Worm (Caenorhabditis elegans) whole organism, L4 larva: Measurements from ENCODE around the gene F32D8.4.

Experiments
- D1046.2 ChIP-seq: fragments of 200-800 bp; sonication (Bioruptor generic); IDR thresholded peaks from 2 replicates; pipeline ENCODE4 v1.3.6; 2022; ENCODE audit warnings: missing genetic modification characterization, missing compliant biosample characterization
- F26F4.8 ChIP-seq: fragments of 200-800 bp; sonication (Bioruptor generic); conservative IDR thresholded peaks from 2 replicates; pipeline ENCODE4 v1.3.6; 2022; ENCODE audit warnings: missing genetic modification characterization, missing compliant biosample characterization
- R02D3.7 ChIP-seq: fragments of 150-350 bp; sonication (generic microtip); optimal IDR thresholded peaks from 3 replicates; lab custom pipeline; 2014; ENCODE audit warnings: missing biosample characterization, missing genetic modification characterization
- T26A8.4 ChIP-seq: fragments of 200-800 bp; sonication (Bioruptor generic); IDR thresholded peaks from 2 replicates; pipeline ENCODE4 v1.3.6; 2022; ENCODE audit warnings: missing genetic modification characterization, missing compliant biosample characterization
- Y48G9A.11 ChIP-seq: fragments of 200-800 bp; sonication (Bioruptor generic); IDR thresholded peaks from 2 replicates; pipeline ENCODE4 v1.3.6; 2022; ENCODE audit warnings: missing genetic modification reagents, missing genetic modification characterization, missing compliant biosample characterization
- Y75B8A.6 ChIP-seq: fragments of 200-800 bp; sonication (Bioruptor generic); IDR thresholded peaks from 2 replicates; pipeline ENCODE4 v1.3.6; 2022; ENCODE audit warnings: missing genetic modification reagents, missing genetic modification characterization, missing compliant biosample characterization
- aha-1 ChIP-seq: fragments of 150-350 bp; peaks from one replicate; lab custom pipeline; 2014; ENCODE audit warnings: missing biosample characterization, missing genetic modification characterization
- arid-1 ChIP-seq: fragments of 200-800 bp; sonication (Bioruptor generic); conservative IDR thresholded peaks from 2 replicates; pipeline ENCODE4 v1.3.6; 2022; ENCODE audit warnings: missing genetic modification reagents, missing genetic modification characterization, missing compliant biosample characterization
- attf-4 ChIP-seq: sonication (generic microtip); optimal IDR thresholded peaks from 3 replicates; lab custom pipeline; 2017; ENCODE audit warnings: missing biosample characterization, missing genetic modification characterization
- ceh-28 ChIP-seq: fragments of 150-350 bp; optimal IDR thresholded peaks from 2 replicates; lab custom pipeline; 2014; ENCODE audit warnings: missing biosample characterization, missing genetic modification reagents, missing genetic modification characterization
- ces-1 ChIP-seq: fragments of 150-350 bp; sonication (generic microtip); optimal IDR thresholded peaks from 4 replicates; lab custom pipeline; 2014; ENCODE audit warnings: missing biosample characterization, missing genetic modification reagents, missing genetic modification characterization
- daf-12 ChIP-seq: fragments of 150-350 bp; optimal IDR thresholded peaks from 2 replicates; lab custom pipeline; 2014; ENCODE audit warnings: missing biosample characterization, missing genetic modification reagents, missing genetic modification characterization
- dmd-8 ChIP-seq: fragments of 200-800 bp; sonication (Bioruptor generic); IDR thresholded peaks from 2 replicates; pipeline ENCODE4 v1.3.6; 2022; ENCODE audit warnings: missing genetic modification characterization, missing compliant biosample characterization
- dmd-9 ChIP-seq: fragments of 200-800 bp; sonication (Bioruptor generic); IDR thresholded peaks from 2 replicates; pipeline ENCODE4 v1.3.6; 2022; ENCODE audit warnings: missing genetic modification reagents, missing genetic modification characterization, missing compliant biosample characterization
- dpl-1 ChIP-seq: fragments of 150-350 bp; optimal IDR thresholded peaks from 2 replicates; lab custom pipeline; 2014; ENCODE audit warnings: missing biosample characterization, missing genetic modification reagents, missing genetic modification characterization
- egl-27 ChIP-seq: sonication (generic microtip); optimal IDR thresholded peaks from 3 replicates; lab custom pipeline; 2017; ENCODE audit warnings: missing biosample characterization, missing genetic modification reagents, missing genetic modification characterization
- fkh-10 ChIP-seq: fragments of 150-350 bp; optimal IDR thresholded peaks from 2 replicates; lab custom pipeline; 2014; ENCODE audit warnings: missing biosample characterization, missing genetic modification reagents, missing genetic modification characterization
- fos-1 ChIP-seq: fragments of 150-350 bp; optimal IDR thresholded peaks from 2 replicates; lab custom pipeline; 2014; ENCODE audit warnings: missing biosample characterization, missing genetic modification characterization
- gei-8 ChIP-seq: fragments of 200-800 bp; sonication (Bioruptor generic); optimal IDR thresholded peaks from 2 replicates; lab custom pipeline; 2018; ENCODE audit warnings: mild to moderate bottlenecking, missing genetic modification characterization, missing compliant biosample characterization
- hif-1 ChIP-seq, 2 experiments: sonication (generic microtip); optimal IDR thresholded peaks; 2 replicates each; lab custom pipeline; 2016 to 2017; ENCODE audit warnings: missing compliant biosample characterization in 2 of 2, missing genetic modification characterization in 2 of 2, missing genetic modification reagents in 2 of 2, missing genotype in 2 of 2, mild to moderate bottlenecking in 1 of 2
- hlh-30 ChIP-seq: sonication (generic microtip); optimal IDR thresholded peaks from 2 replicates; lab custom pipeline; 2017; ENCODE audit warnings: antibody characterized with exemption, mild to moderate bottlenecking, missing genetic modification characterization, missing compliant biosample characterization; ENCODE audit not compliant: insufficient read depth
- hmg-1.1 ChIP-seq: fragments of 200-800 bp; sonication (Bioruptor generic); IDR thresholded peaks from 2 replicates; pipeline ENCODE4 v1.3.6; 2022; ENCODE audit warnings: missing genetic modification reagents, missing genetic modification characterization, missing compliant biosample characterization
- lim-7 ChIP-seq: fragments of 200-800 bp; sonication (Bioruptor generic); IDR thresholded peaks from 2 replicates; pipeline ENCODE4 v1.3.6; 2022; ENCODE audit warnings: missing genetic modification characterization, missing compliant biosample characterization
- lin-1 ChIP-seq: fragments of 200-800 bp; sonication (Bioruptor generic); IDR thresholded peaks from 2 replicates; pipeline ENCODE4 v1.3.6; 2022; ENCODE audit warnings: missing genetic modification reagents, missing genetic modification characterization, missing compliant biosample characterization
- lin-15B ChIP-seq: fragments of 150-350 bp; sonication (generic microtip); optimal IDR thresholded peaks from 3 replicates; lab custom pipeline; 2014; ENCODE audit warnings: missing biosample characterization, missing genetic modification characterization
- lin-29 ChIP-seq: fragments of 200-800 bp; sonication (Bioruptor generic); IDR thresholded peaks from 2 replicates; pipeline ENCODE4 v1.3.6; 2022; ENCODE audit warnings: missing genetic modification reagents, missing genetic modification characterization, missing compliant biosample characterization
- lir-3 ChIP-seq: sonication (generic microtip); optimal IDR thresholded peaks from 2 replicates; lab custom pipeline; 2016; ENCODE audit warnings: mild to moderate bottlenecking, missing genetic modification characterization, missing compliant biosample characterization
- lsy-2 ChIP-seq, 2 experiments: fragments of 150-350 bp in 1 of 2; sonication (generic microtip) in 1 of 2; optimal IDR thresholded peaks; 2 replicates each; lab custom pipeline; 2014 to 2017; ENCODE audit warnings: missing biosample characterization in 2 of 2, missing genetic modification characterization in 2 of 2
- mxl-3 ChIP-seq: fragments of 200-800 bp; sonication (Bioruptor generic); optimal IDR thresholded peaks from 2 replicates; lab custom pipeline; 2018; ENCODE audit warnings: mild to moderate bottlenecking, missing genetic modification characterization, missing compliant biosample characterization
- nhr-11 ChIP-seq: fragments of 150-350 bp; optimal IDR thresholded peaks from 2 replicates; lab custom pipeline; 2014; ENCODE audit warnings: missing biosample characterization, missing genetic modification characterization
- nhr-237 ChIP-seq: sonication (generic microtip); optimal IDR thresholded peaks from 2 replicates; lab custom pipeline; 2017; ENCODE audit warnings: missing biosample characterization, missing genetic modification characterization
- nhr-25 ChIP-seq: sonication (generic microtip); optimal IDR thresholded peaks from 2 replicates; lab custom pipeline; 2017; ENCODE audit warnings: missing genetic modification characterization, mild to moderate bottlenecking, missing compliant biosample characterization, antibody characterized with exemption, moderate library complexity, borderline replicate concordance; ENCODE audit not compliant: insufficient read depth
- nhr-76 ChIP-seq: fragments of 150-350 bp; optimal IDR thresholded peaks from 2 replicates; lab custom pipeline; 2014; ENCODE audit warnings: missing biosample characterization, missing genetic modification characterization
- nhr-77 ChIP-seq: fragments of 150-350 bp; optimal IDR thresholded peaks from 2 replicates; lab custom pipeline; 2014; ENCODE audit warnings: missing biosample characterization, missing genetic modification characterization
- php-3 ChIP-seq: fragments of 200-800 bp; sonication (Bioruptor generic); IDR thresholded peaks from 2 replicates; pipeline ENCODE4 v1.3.6; 2022; ENCODE audit warnings: missing genetic modification reagents, missing genetic modification characterization, missing compliant biosample characterization
- set-16 ChIP-seq: fragments of 200-800 bp; sonication (Bioruptor generic); IDR thresholded peaks from 2 replicates; pipeline ENCODE4 v1.3.6; 2022; ENCODE audit warnings: missing genetic modification reagents, missing genetic modification characterization, missing compliant biosample characterization
- skn-1 ChIP-seq: fragments of 150-350 bp; optimal IDR thresholded peaks from 2 replicates; lab custom pipeline; 2014; ENCODE audit warnings: missing biosample characterization, missing genetic modification characterization
- snpc-4 ChIP-seq: fragments of 150-350 bp; optimal IDR thresholded peaks from 2 replicates; lab custom pipeline; 2014; ENCODE audit warnings: missing biosample characterization, missing genetic modification characterization
- tra-1 ChIP-seq: fragments of 200-800 bp; sonication (Bioruptor generic); IDR thresholded peaks from 2 replicates; pipeline ENCODE4 v1.3.6; 2022; ENCODE audit warnings: missing genetic modification reagents, missing genetic modification characterization, missing compliant biosample characterization
- unc-62 ChIP-seq, 3 experiments: fragments of 150-350 bp in 1 of 3; sonication (generic microtip); optimal IDR thresholded peaks in 2 of 3; peaks in 1 of 3; 1 replicate in 1 of 3; 2 replicates in 2 of 3; lab custom pipeline; 2014 to 2017; ENCODE audit warnings: missing biosample characterization in 3 of 3, missing genetic modification characterization in 3 of 3, missing genetic modification reagents in 3 of 3, missing genotype in 1 of 3
- vab-7 ChIP-seq: fragments of 200-800 bp; sonication (Bioruptor generic); IDR thresholded peaks from 2 replicates; pipeline ENCODE4 v1.3.6; 2022; ENCODE audit warnings: missing genetic modification reagents, missing genetic modification characterization, missing compliant biosample characterization
- zfp-2 ChIP-seq: sonication (generic microtip); optimal IDR thresholded peaks from 2 replicates; lab custom pipeline; 2016; ENCODE audit warnings: mild to moderate bottlenecking, missing genetic modification characterization, missing compliant biosample characterization
- zfp-3 ChIP-seq: fragments of 200-800 bp; sonication (Bioruptor generic); conservative IDR thresholded peaks from 2 replicates; pipeline ENCODE4 v1.3.6; 2022; ENCODE audit warnings: missing genetic modification reagents, missing genetic modification characterization, missing compliant biosample characterization
- ztf-7 ChIP-seq: fragments of 150-350 bp; optimal IDR thresholded peaks from 2 replicates; lab custom pipeline; 2014; ENCODE audit warnings: missing biosample characterization, missing genetic modification characterization

Gene F32D8.4

ce11 chrV:10921747-10922146 lies 28.4 kb upstream of the F32D8.4 start, which contains the start of gene nas-31:
Gene nas-31, minus strand, starts transcription at chrV:10921847.
- TF ChIP-seq F26F4.8 (GFP tag; lab: Robert Waterston, UW), result no peak
- peak; percentile 36 for TF ChIP-seq aha-1
- no peak for TF ChIP-seq nhr-11
- TF ChIP-seq nhr-77 (tag; lab: Kevin White, UChicago), result no peak
- TF ChIP-seq ces-1 (GFP tag; lab: Kevin White, UChicago), result no peak
- TF ChIP-seq php-3 (GFP tag; lab: Robert Waterston, UW), result no peak
- TF ChIP-seq unc-62 (GFP tag; optimal IDR thresholded peaks at IDR 0.05 in 1 of 2; lab: Kevin White, UChicago), result peak in 1 of 2 experiments; percentile 58
- TF ChIP-seq unc-62 (tag; optimal IDR thresholded peaks at IDR 0.05; lab: Kevin White, UChicago), result no peak
- no peak for TF ChIP-seq egl-27
- no peak for TF ChIP-seq skn-1
- TF ChIP-seq hmg-1.1 (GFP tag; lab: Robert Waterston, UW), result no peak
- no peak for TF ChIP-seq lin-1
- TF ChIP-seq, all 104 proteins: peak for 2

ce11 chrV:10918373-10918772 lies 25.0 kb upstream of the F32D8.4 start, which contains the start of gene F58B4.2:
Gene F58B4.2, minus strand, starts transcription at chrV:10918473.
- TF ChIP-seq nhr-76 (tag; lab: Kevin White, UChicago) (no peak), D1046.2 (GFP tag; lab: Robert Waterston, UW) (no peak), attf-4 (tag; lab: Kevin White, UChicago) (no peak), daf-12 (tag; lab: Kevin White, UChicago) (no peak)
- TF ChIP-seq, all 104 proteins: peak for 0

- no peak for TF ChIP-seq T26A8.4 (GFP tag; lab: Robert Waterston, UW)
- no peak for TF ChIP-seq ztf-7
- no peak for TF ChIP-seq nhr-237
- TF ChIP-seq nhr-25, result no peak
- TF ChIP-seq tra-1 (GFP tag; lab: Robert Waterston, UW), result no peak
- TF ChIP-seq nhr-11, result no peak
- TF ChIP-seq dmd-9 (GFP tag; lab: Robert Waterston, UW), result no peak
- TF ChIP-seq unc-62 (GFP tag; optimal IDR thresholded peaks at IDR 0.05 in 1 of 2; lab: Kevin White, UChicago), result no peak
- TF ChIP-seq unc-62 (tag; optimal IDR thresholded peaks at IDR 0.05; lab: Kevin White, UChicago), result no peak
- no peak for TF ChIP-seq hlh-30
Measured at ce11 chrV:10915922-10916321, 22.6 kb upstream of the F32D8.4 start.

- no peak for TF ChIP-seq mxl-3 (GFP tag; lab: Kevin White, UChicago)
- TF ChIP-seq F26F4.8 (GFP tag; lab: Robert Waterston, UW), result no peak
- no peak for TF ChIP-seq fos-1
- no peak for TF ChIP-seq Y75B8A.6 (GFP tag; lab: Robert Waterston, UW)
- no peak for TF ChIP-seq lin-15B (tag; lab: Kevin White, UChicago)
- no peak for TF ChIP-seq dpl-1
- no peak for TF ChIP-seq lim-7
- TF ChIP-seq zfp-2 (tag; lab: Kevin White, UChicago), result no peak
- TF ChIP-seq gei-8 (GFP tag; lab: Kevin White, UChicago), result no peak
- no peak for TF ChIP-seq R02D3.7 (tag; lab: Kevin White, UChicago)
- no peak for TF ChIP-seq lir-3 (tag; lab: Kevin White, UChicago)
- no peak for TF ChIP-seq set-16 (GFP tag; lab: Robert Waterston, UW)
- no peak for TF ChIP-seq hif-1 (tag; optimal IDR thresholded peaks at IDR 0.05; lab: Kevin White, UChicago)
- no peak for TF ChIP-seq vab-7 (GFP tag; lab: Robert Waterston, UW)
Measured at ce11 chrV:10909959-10910358, 16.6 kb upstream of the F32D8.4 start.

ce11 chrV:10909071-10909470 lies 15.7 kb upstream of the F32D8.4 start, which contains the start of gene zzz-1:
Gene zzz-1, minus strand, starts transcription at chrV:10909171.
- TF ChIP-seq skn-1 (no peak), snpc-4 (tag; lab: Kevin White, UChicago) (no peak), F26F4.8 (GFP tag; lab: Robert Waterston, UW) (no peak), lsy-2 (tag; optimal IDR thresholded peaks at IDR 0.05; lab: Kevin White, UChicago) (no peak), arid-1 (GFP tag; lab: Robert Waterston, UW) (no peak), dmd-8 (GFP tag; lab: Robert Waterston, UW) (no peak), zfp-3 (no peak), Y48G9A.11 (no peak), lim-7 (no peak), ceh-28 (tag; lab: Kevin White, UChicago) (no peak), nhr-237 (no peak), tra-1 (GFP tag; lab: Robert Waterston, UW) (no peak), ces-1 (GFP tag; lab: Kevin White, UChicago) (no peak), lin-29 (GFP tag; lab: Robert Waterston, UW) (no peak), D1046.2 (GFP tag; lab: Robert Waterston, UW) (no peak), egl-27 (no peak), fkh-10 (GFP tag; lab: Kevin White, UChicago) (no peak)
